Fruit fly (Drosophila melanogaster) whole organism, embryonic: Measurements from ENCODE around the gene HDAC6.
A peak's percentile ranks its signal among the peaks of the same experiment; 100 is the strongest.

ENCODE experiments used
- BEAF-32 ChIP-seq: fragments of 200-800 bp; sonication (Bioruptor generic); optimal IDR thresholded peaks from 3 replicates; lab custom pipeline; 2017; ENCODE audit warnings: missing biosample characterization, missing genetic modification characterization, mild to moderate bottlenecking, moderate library complexity, missing genetic modification reagents
- CG1024 ChIP-seq: fragments of 200-800 bp; sonication (Bioruptor generic); IDR thresholded peaks from 2 replicates; pipeline ENCODE4 v1.3.6; 2022; ENCODE audit warnings: missing biosample characterization, missing genetic modification characterization
- CG11398 ChIP-seq: fragments of 200-800 bp; sonication (Bioruptor generic); optimal IDR thresholded peaks from 2 replicates; lab custom pipeline; 2016; ENCODE audit warnings: missing biosample characterization, missing genetic modification characterization
- CG12236 ChIP-seq: fragments of 200-800 bp; sonication (Bioruptor generic); optimal IDR thresholded peaks from 2 replicates; lab custom pipeline; 2016; ENCODE audit warnings: missing biosample characterization, missing genetic modification characterization
- CG13287 ChIP-seq: fragments of 200-800 bp; sonication (Bioruptor generic); IDR thresholded peaks from 2 replicates; pipeline ENCODE4 v1.3.6; 2022; ENCODE audit warnings: missing biosample characterization, missing genetic modification characterization; ENCODE audit not compliant: partially characterized antibody
- CG14014 ChIP-seq: fragments of 200-800 bp; sonication (Bioruptor generic); IDR thresholded peaks from 2 replicates; pipeline ENCODE4 v1.3.6; 2022; ENCODE audit warnings: missing biosample characterization, missing genetic modification characterization
- CG15011 ChIP-seq: fragments of 200-800 bp; sonication (Bioruptor generic); optimal IDR thresholded peaks from 3 replicates; lab custom pipeline; 2018; ENCODE audit warnings: missing biosample characterization, mild to moderate bottlenecking, missing genetic modification characterization
- CG1529 ChIP-seq: fragments of 200-800 bp; sonication (Bioruptor generic); optimal IDR thresholded peaks from 3 replicates; lab custom pipeline; 2018; ENCODE audit warnings: missing biosample characterization, missing genetic modification characterization
- CG15479 ChIP-seq: fragments of 200-800 bp; sonication (Bioruptor generic); optimal IDR thresholded peaks from 3 replicates; lab custom pipeline; 2019; ENCODE audit warnings: missing biosample characterization, mild to moderate bottlenecking, missing genetic modification characterization, moderate library complexity
- CG16813 ChIP-seq: fragments of 200-800 bp; sonication (Bioruptor generic); IDR thresholded peaks from 3 replicates; pipeline ENCODE4 v1.3.6; 2022; ENCODE audit warnings: missing biosample characterization, missing genetic modification characterization; ENCODE audit not compliant: partially characterized antibody
- CG30020 ChIP-seq: fragments of 200-800 bp; optimal IDR thresholded peaks from 2 replicates; lab custom pipeline; 2019; ENCODE audit warnings: missing biosample characterization, mild to moderate bottlenecking, missing genetic modification characterization, moderate library complexity
- CG33557 ChIP-seq: fragments of 200-800 bp; sonication (Bioruptor generic); optimal IDR thresholded peaks from 2 replicates; lab custom pipeline; 2019; ENCODE audit warnings: missing biosample characterization, mild to moderate bottlenecking, missing genetic modification characterization, moderate library complexity
- CG34422 ChIP-seq: fragments of 200-800 bp; sonication (Bioruptor generic); IDR thresholded peaks from 3 replicates; pipeline ENCODE4 v1.3.6; 2022; ENCODE audit warnings: missing biosample characterization, missing genetic modification characterization
- CG3847 ChIP-seq: fragments of 200-800 bp; sonication (Bioruptor generic); IDR thresholded peaks from 2 replicates; pipeline ENCODE4 v1.3.6; 2022; ENCODE audit warnings: missing biosample characterization, missing genetic modification characterization
- CG43689 ChIP-seq: fragments of 200-800 bp; sonication (Bioruptor generic); IDR thresholded peaks from 2 replicates; pipeline ENCODE4 v1.3.6; 2022; ENCODE audit warnings: missing biosample characterization, missing genetic modification characterization
- CG4617 ChIP-seq: fragments of 200-800 bp; sonication (Bioruptor generic); optimal IDR thresholded peaks from 3 replicates; lab custom pipeline; 2016; ENCODE audit warnings: missing biosample characterization, missing genetic modification characterization, borderline replicate concordance
- CG6765 ChIP-seq: fragments of 200-800 bp; sonication (Bioruptor generic); optimal IDR thresholded peaks from 3 replicates; lab custom pipeline; 2017; ENCODE audit warnings: missing biosample characterization, mild to moderate bottlenecking, missing genetic modification characterization
- Dll ChIP-seq: fragments of 200-800 bp; sonication (Bioruptor generic); IDR thresholded peaks from 4 replicates; pipeline ENCODE4 v1.3.6; 2022; ENCODE audit warnings: missing biosample characterization, missing genetic modification characterization; ENCODE audit not compliant: partially characterized antibody
- HmgZ ChIP-seq: fragments of 200-800 bp; sonication (Bioruptor generic); optimal IDR thresholded peaks from 2 replicates; lab custom pipeline; 2018; ENCODE audit warnings: missing biosample characterization, mild to moderate bottlenecking, missing genetic modification characterization
- Lpt ChIP-seq: fragments of >200 bp; optimal IDR thresholded peaks from 2 replicates; lab custom pipeline; 2018; ENCODE audit warnings: missing biosample characterization, missing genetic modification characterization
- Scr ChIP-seq: fragments of 200-800 bp; sonication (Bioruptor generic); IDR thresholded peaks from 2 replicates; pipeline ENCODE4 v1.3.6; 2022; ENCODE audit warnings: missing biosample characterization, missing genetic modification characterization; ENCODE audit not compliant: partially characterized antibody
- Side ChIP-seq: fragments of 200-800 bp; sonication (Bioruptor generic); optimal IDR thresholded peaks from 2 replicates; lab custom pipeline; 2016; ENCODE audit warnings: missing biosample characterization, missing genetic modification characterization
- Sox102F ChIP-seq: fragments of 200-800 bp; sonication (Bioruptor generic); optimal IDR thresholded peaks from 2 replicates; lab custom pipeline; 2018; ENCODE audit warnings: missing biosample characterization, mild to moderate bottlenecking, missing genetic modification characterization, moderate library complexity
- amos ChIP-seq: fragments of 200-800 bp; sonication (Bioruptor generic); IDR thresholded peaks from 2 replicates; pipeline ENCODE4 v1.3.6; 2022; ENCODE audit warnings: missing biosample characterization, missing genetic modification characterization; ENCODE audit not compliant: partially characterized antibody
- ato ChIP-seq: fragments of 200-800 bp; sonication (Bioruptor generic); IDR thresholded peaks from 2 replicates; pipeline ENCODE4 v1.3.6; 2022; ENCODE audit warnings: missing biosample characterization, missing genetic modification characterization; ENCODE audit not compliant: partially characterized antibody
- bbx ChIP-seq: fragments of 200-800 bp; sonication (Bioruptor generic); IDR thresholded peaks from 2 replicates; pipeline ENCODE4 v1.3.6; 2022; ENCODE audit warnings: missing biosample characterization, missing genetic modification characterization; ENCODE audit not compliant: partially characterized antibody
- cg ChIP-seq: fragments of 200-800 bp; sonication (Bioruptor generic); optimal IDR thresholded peaks from 3 replicates; lab custom pipeline; 2019; ENCODE audit warnings: missing biosample characterization, mild to moderate bottlenecking, missing genetic modification characterization, moderate library complexity
- chm ChIP-seq: fragments of 200-800 bp; sonication (Bioruptor generic); IDR thresholded peaks from 2 replicates; pipeline ENCODE4 v1.3.6; 2022; ENCODE audit warnings: missing biosample characterization, missing genetic modification characterization
- crp ChIP-seq, 2 experiments: fragments of 200-800 bp; sonication (Bioruptor generic); optimal IDR thresholded peaks; 2 replicates in 1 of 2; 3 replicates in 1 of 2; lab custom pipeline; 2017; ENCODE audit warnings: missing biosample characterization in 2 of 2, missing genetic modification characterization in 2 of 2, mild to moderate bottlenecking in 1 of 2, moderate library complexity in 1 of 2
- gce ChIP-seq: fragments of 200-800 bp; sonication (Bioruptor generic); IDR thresholded peaks from 3 replicates; pipeline ENCODE4 v1.3.6; 2022; ENCODE audit warnings: missing biosample characterization, missing genetic modification characterization
- hb ChIP-seq: fragments of 200-800 bp; sonication (Bioruptor generic); IDR thresholded peaks from 3 replicates; pipeline ENCODE4 v1.3.6; 2022; ENCODE audit warnings: missing biosample characterization, missing genetic modification characterization; ENCODE audit not compliant: partially characterized antibody
- knrl ChIP-seq: fragments of 200-800 bp; sonication (Bioruptor generic); IDR thresholded peaks from 3 replicates; pipeline ENCODE4 v1.3.6; 2022; ENCODE audit warnings: missing biosample characterization, missing genetic modification characterization; ENCODE audit not compliant: partially characterized antibody
- otp ChIP-seq: fragments of 200-800 bp; sonication (Bioruptor generic); IDR thresholded peaks from 3 replicates; pipeline ENCODE4, ENCODE4 v1.3.6; 2022; ENCODE audit warnings: missing biosample characterization, missing genetic modification characterization
- sens-2 ChIP-seq: fragments of 200-800 bp; sonication (Bioruptor generic); IDR thresholded peaks from 2 replicates; pipeline ENCODE4 v1.3.6; 2022; ENCODE audit warnings: missing biosample characterization, missing genetic modification characterization
- unc-4 ChIP-seq: fragments of 200-800 bp; sonication (Bioruptor generic); IDR thresholded peaks from 2 replicates; pipeline ENCODE4 v1.3.6; 2022; ENCODE audit warnings: missing biosample characterization, missing genetic modification characterization; ENCODE audit not compliant: partially characterized antibody
- vnd ChIP-seq: fragments of 200-800 bp; sonication (Bioruptor generic); IDR thresholded peaks from 3 replicates; pipeline ENCODE4 v1.3.6; 2022; ENCODE audit warnings: missing biosample characterization, missing genetic modification characterization; ENCODE audit not compliant: partially characterized antibody
- wdn ChIP-seq: fragments of 200-800 bp; sonication (Bioruptor generic); IDR thresholded peaks from 2 replicates; pipeline ENCODE4 v1.3.6; 2022; ENCODE audit warnings: missing biosample characterization, missing genetic modification characterization

The HDAC6 gene

dm6 chrX:15385176-15386056, 52.3 kb downstream of the HDAC6 start, which contains the start of gene CG9164 (continued):
- TF ChIP-seq CG33557 (GFP tag; lab: Kevin White, UChicago) (no peak), chm (no peak), CG34422 (GFP tag; lab: Robert Waterston, UW) (no peak), bbx (peak; percentile 38; the same call in 1 of the 2 replicates), Lpt (GFP tag; lab: Kevin White, UChicago) (no peak), CG1529 (no peak), CG11398 (GFP tag; lab: Kevin White, UChicago) (no peak), CG1024 (GFP tag; lab: Robert Waterston, UW) (no peak), CG6765 (no peak), Side (GFP tag; lab: Kevin White, UChicago) (no peak), CG14014 (GFP tag; lab: Robert Waterston, UW) (no peak), CG4617 (GFP tag; lab: Kevin White, UChicago) (no peak), gce (GFP tag; lab: Robert Waterston, UW) (no peak), hb (GFP tag; lab: Robert Waterston, UW) (no peak), CG3847 (GFP tag; lab: Robert Waterston, UW) (no peak), cg (GFP tag; lab: Kevin White, UChicago) (no peak), CG43689 (GFP tag; lab: Robert Waterston, UW) (no peak), HmgZ (no peak), wdn (no peak), crp (GFP tag; optimal IDR thresholded peaks at IDR 0.05; lab: Kevin White, UChicago) (peak in 1 of 2 experiments; percentile 17), CG12236 (GFP tag; lab: Kevin White, UChicago) (no peak), CG15011 (GFP tag; lab: Kevin White, UChicago) (no peak), sens-2 (GFP tag; lab: Robert Waterston, UW) (no peak)

dm6 chrX:15387344-15387743, 54.2 kb downstream of the HDAC6 start:
- TF ChIP-seq unc-4, result peak; percentile 35; the same call in 1 of the 2 replicates
- TF ChIP-seq CG13287 (GFP tag; lab: Robert Waterston, UW), result 0 out of 2 replicates have a peak, but pooled peaks have one; percentile 22
- no peak for TF ChIP-seq otp (GFP tag; lab: Robert Waterston, UW)
- TF ChIP-seq CG16813 (GFP tag; lab: Robert Waterston, UW), result peak; percentile 53; the same call in 2 of the 3 replicates
- TF ChIP-seq BEAF-32 (GFP tag; lab: Kevin White, UChicago), result peak; percentile 29
- no peak for TF ChIP-seq ato (GFP tag; lab: Robert Waterston, UW)
- TF ChIP-seq CG30020 (tag; lab: Kevin White, UChicago), result no peak
- 0 out of 3 replicates have a peak, but pooled peaks have one; percentile 17 for TF ChIP-seq vnd (GFP tag; lab: Robert Waterston, UW)
- peak; percentile 55; the same call in 3 of the 4 replicates for TF ChIP-seq Dll (GFP tag; lab: Robert Waterston, UW)
- TF ChIP-seq knrl (GFP tag; lab: Robert Waterston, UW), result peak; percentile 39; the same call in 2 of the 3 replicates
- TF ChIP-seq amos (GFP tag; lab: Robert Waterston, UW), result peak; percentile 21; the same call in 1 of the 2 replicates
- TF ChIP-seq Sox102F (GFP tag; lab: Kevin White, UChicago), result no peak
- TF ChIP-seq CG15479 (GFP tag; lab: Kevin White, UChicago), result no peak
- TF ChIP-seq Scr (GFP tag; lab: Robert Waterston, UW), result peak; percentile 50; the same call in 1 of the 2 replicates
- TF ChIP-seq, all 482 proteins: peak for 9
